Worm (Caenorhabditis elegans) whole organism, L4 larva: ENCODE data around the gene ZK938.11.

ENCODE experiments used
- F37D6.2 ChIP-seq: sonication (generic microtip); optimal IDR thresholded peaks from 2 replicates; lab custom pipeline; 2016; ENCODE audit warnings: mild to moderate bottlenecking, missing genetic modification characterization, missing compliant biosample characterization
- Y48G9A.11 ChIP-seq: fragments of 200-800 bp; sonication (Bioruptor generic); IDR thresholded peaks from 2 replicates; pipeline ENCODE4 v1.3.6; 2022; ENCODE audit warnings: missing genetic modification reagents, missing genetic modification characterization, missing compliant biosample characterization
- ama-1 ChIP-seq: fragments of 150-350 bp; optimal IDR thresholded peaks from 2 replicates; lab custom pipeline; 2014; ENCODE audit warnings: inconsistent platforms, mixed read lengths
- gei-8 ChIP-seq: fragments of 200-800 bp; sonication (Bioruptor generic); optimal IDR thresholded peaks from 2 replicates; lab custom pipeline; 2018; ENCODE audit warnings: mild to moderate bottlenecking, missing genetic modification characterization, missing compliant biosample characterization
- lin-39 ChIP-seq: fragments of 150-350 bp; optimal IDR thresholded peaks from 2 replicates; lab custom pipeline; 2014; ENCODE audit warnings: missing biosample characterization, missing genetic modification reagents, missing genetic modification characterization
- lsy-2 ChIP-seq, 2 experiments: fragments of 150-350 bp in 1 of 2; sonication (generic microtip) in 1 of 2; optimal IDR thresholded peaks; 2 replicates each; lab custom pipeline; 2014 to 2017; ENCODE audit warnings: missing biosample characterization in 2 of 2, missing genetic modification characterization in 2 of 2
- mes-2 ChIP-seq: sonication (generic microtip); optimal IDR thresholded peaks from 2 replicates; lab custom pipeline; 2016; ENCODE audit warnings: missing genotype, mild to moderate bottlenecking, missing genetic modification characterization, missing compliant biosample characterization; ENCODE audit not compliant: poor library complexity, severe bottlenecking
- mxl-3 ChIP-seq: fragments of 200-800 bp; sonication (Bioruptor generic); optimal IDR thresholded peaks from 2 replicates; lab custom pipeline; 2018; ENCODE audit warnings: mild to moderate bottlenecking, missing genetic modification characterization, missing compliant biosample characterization
- nhr-48 ChIP-seq: sonication (generic microtip); optimal IDR thresholded peaks from 2 replicates; lab custom pipeline; 2016; ENCODE audit warnings: mild to moderate bottlenecking, missing genetic modification characterization, missing compliant biosample characterization

DNA sequence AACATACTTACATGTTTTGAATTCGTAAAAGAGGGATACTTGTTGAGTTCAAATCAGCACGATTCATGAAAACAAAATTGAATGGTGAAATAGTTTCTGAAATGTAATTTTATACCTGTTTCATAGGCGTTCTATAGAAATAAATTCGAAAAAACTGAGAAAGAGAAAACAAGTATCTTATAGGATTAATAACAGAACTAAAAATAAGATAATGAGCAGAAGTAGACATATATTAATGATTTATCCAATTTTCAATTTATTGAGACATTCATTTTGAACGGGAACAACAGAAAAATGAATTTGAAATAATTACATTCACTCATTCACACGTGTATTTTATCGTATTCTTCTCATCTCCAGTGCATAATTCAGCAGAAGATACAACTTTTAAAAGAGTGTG, 17.6 kb upstream of the ZK938.11 start, which contains the start of gene chil-6:
- TF ChIP-seq lsy-2 (tag; optimal IDR thresholded peaks at IDR 0.05; lab: Kevin White, UChicago), result no peak
- TF ChIP-seq nhr-48 (tag; lab: Kevin White, UChicago), result no peak
- TF ChIP-seq mes-2 (tag; lab: Kevin White, UChicago), result no peak
- no peak for TF ChIP-seq mxl-3 (GFP tag; lab: Kevin White, UChicago)
- no peak for TF ChIP-seq ama-1
- TF ChIP-seq Y48G9A.11, result no peak
- no peak for TF ChIP-seq lin-39 (tag; lab: Kevin White, UChicago)
- TF ChIP-seq gei-8 (GFP tag; lab: Kevin White, UChicago), result no peak
- no peak for TF ChIP-seq F37D6.2
